Fruit fly (Drosophila melanogaster) whole organism, prepupa: ENCODE results near the gene Pp1-87B.

Source experiments
- CG11762 ChIP-seq: fragments of 200-800 bp; sonication (Bioruptor generic); optimal IDR thresholded peaks from 3 replicates; lab custom pipeline; 2016; ENCODE audit warnings: missing biosample characterization, missing genetic modification characterization; ENCODE audit not compliant: insufficient read depth
- CG16779 ChIP-seq: fragments of 200-800 bp; sonication (Bioruptor generic); optimal IDR thresholded peaks from 3 replicates; lab custom pipeline; 2017; ENCODE audit warnings: missing biosample characterization, mild to moderate bottlenecking, missing genetic modification characterization
- CG32006 ChIP-seq: fragments of 200-800 bp; sonication (Bioruptor generic); optimal IDR thresholded peaks from 3 replicates; lab custom pipeline; 2017; ENCODE audit warnings: missing biosample characterization, mild to moderate bottlenecking, missing genetic modification characterization
- CG6808 ChIP-seq: fragments of 200-800 bp; sonication (Bioruptor generic); optimal IDR thresholded peaks from 3 replicates; lab custom pipeline; 2017; ENCODE audit warnings: missing biosample characterization, missing genetic modification characterization, mild to moderate bottlenecking, moderate library complexity, missing genetic modification reagents
- CG6854 ChIP-seq: fragments of 200-800 bp; sonication (Bioruptor generic); optimal IDR thresholded peaks from 2 replicates; lab custom pipeline; 2017; ENCODE audit warnings: missing biosample characterization, mild to moderate bottlenecking, missing genetic modification characterization
- Ets96B ChIP-seq: fragments of 200-800 bp; optimal IDR thresholded peaks from 2 replicates; lab custom pipeline; 2019; ENCODE audit warnings: missing biosample characterization, mild to moderate bottlenecking, missing genetic modification characterization, moderate library complexity
- Hr4 ChIP-seq: fragments of 200-800 bp; sonication (Bioruptor generic); optimal IDR thresholded peaks from 3 replicates; lab custom pipeline; 2016; ENCODE audit warnings: missing biosample characterization, missing genetic modification characterization
- Lpt ChIP-seq: fragments of 200-800 bp; sonication (Bioruptor generic); optimal IDR thresholded peaks from 3 replicates; lab custom pipeline; 2016; ENCODE audit warnings: missing biosample characterization, missing genetic modification characterization
- Smox ChIP-seq: fragments of 200-800 bp; sonication (Bioruptor generic); optimal IDR thresholded peaks from 3 replicates; lab custom pipeline; 2016; ENCODE audit warnings: missing biosample characterization, missing genetic modification characterization
- Sox15 ChIP-seq: fragments of 200-800 bp; sonication (Bioruptor generic); optimal IDR thresholded peaks from 3 replicates; lab custom pipeline; 2016; ENCODE audit warnings: missing biosample characterization, missing genetic modification characterization
- dac ChIP-seq: fragments of 200-800 bp; sonication (Bioruptor generic); optimal IDR thresholded peaks from 2 replicates; lab custom pipeline; 2017; ENCODE audit warnings: missing biosample characterization, mild to moderate bottlenecking, missing genetic modification characterization
- fd59A ChIP-seq: fragments of 200-800 bp; sonication (Bioruptor generic); optimal IDR thresholded peaks from 2 replicates; lab custom pipeline; 2017; ENCODE audit warnings: missing biosample characterization, mild to moderate bottlenecking, missing genetic modification characterization, missing genetic modification reagents
- lz ChIP-seq: fragments of 200-800 bp; sonication (Bioruptor generic); optimal IDR thresholded peaks from 3 replicates; lab custom pipeline; 2016; ENCODE audit warnings: missing biosample characterization, missing genetic modification characterization
- vri ChIP-seq: fragments of 200-800 bp; sonication (Bioruptor generic); optimal IDR thresholded peaks from 3 replicates; lab custom pipeline; 2016; ENCODE audit warnings: missing biosample characterization, mild to moderate bottlenecking, missing genetic modification characterization

DNA sequence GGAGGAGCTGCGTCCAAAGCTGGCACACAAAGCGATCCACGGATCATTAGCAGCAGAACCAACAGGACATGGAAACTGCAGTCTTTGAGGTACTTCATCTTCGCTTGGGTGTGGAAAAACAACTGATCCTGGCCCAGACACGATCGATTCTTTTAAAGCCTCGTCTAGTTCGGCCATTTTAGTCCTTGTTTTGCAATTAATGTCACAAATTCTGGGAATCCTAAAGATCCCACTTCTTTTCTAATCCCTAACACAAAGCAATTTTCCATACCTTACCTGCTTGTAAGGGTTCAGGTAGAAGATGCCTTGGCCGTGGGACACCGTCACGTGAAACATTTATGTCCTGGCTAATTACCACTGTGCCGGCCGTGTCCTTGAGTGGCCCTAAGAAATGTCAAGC lies 43.2 kb downstream of the Pp1-87B start, which contains the start of gene CG10035:
- TF ChIP-seq CG6808 (GFP tag; lab: Kevin White, UChicago): no peak
- TF ChIP-seq CG32006 (GFP tag; lab: Kevin White, UChicago): no peak
- TF ChIP-seq Smox: no peak
- TF ChIP-seq CG16779 (tag; lab: Kevin White, UChicago): no peak
- no peak for TF ChIP-seq Ets96B (tag; lab: Kevin White, UChicago)
- TF ChIP-seq lz: no peak
- no peak for TF ChIP-seq CG6854
- TF ChIP-seq Hr4 (GFP tag; lab: Kevin White, UChicago): no peak
- TF ChIP-seq vri: no peak
- no peak for TF ChIP-seq fd59A (GFP tag; lab: Kevin White, UChicago)
- TF ChIP-seq CG11762: no peak
- TF ChIP-seq Sox15 (GFP tag; lab: Kevin White, UChicago): no peak
- TF ChIP-seq Lpt: no peak
- no peak for TF ChIP-seq dac (GFP tag; lab: Kevin White, UChicago)
